Worm (Caenorhabditis elegans) whole organism, L3 larva: ENCODE measurements around the gene F13A2.5.

Experiments used
- R02D3.7 ChIP-seq: fragments of 150-350 bp; optimal IDR thresholded peaks from 2 replicates; lab custom pipeline; 2014; ENCODE audit warnings: missing biosample characterization, missing genetic modification characterization
- ZK546.5 ChIP-seq: sonication (generic microtip); optimal IDR thresholded peaks from 2 replicates; lab custom pipeline; 2017; ENCODE audit warnings: missing biosample characterization, missing genetic modification characterization
- ama-1 ChIP-seq: fragments of 150-350 bp; optimal IDR thresholded peaks from 2 replicates; lab custom pipeline; 2018
- ceh-16 ChIP-seq: sonication (generic microtip); optimal IDR thresholded peaks from 2 replicates; lab custom pipeline; 2017; ENCODE audit warnings: missing biosample characterization, missing genetic modification characterization
- ceh-28 ChIP-seq: fragments of 150-350 bp; optimal IDR thresholded peaks from 2 replicates; lab custom pipeline; 2014; ENCODE audit warnings: missing biosample characterization, missing genetic modification reagents, missing genetic modification characterization
- ceh-82 ChIP-seq: fragments of 150-350 bp; optimal IDR thresholded peaks from 2 replicates; lab custom pipeline; 2014; ENCODE audit warnings: missing biosample characterization, missing genetic modification characterization
- ceh-9 ChIP-seq: sonication (generic microtip); optimal IDR thresholded peaks from 2 replicates; lab custom pipeline; 2018; ENCODE audit warnings: missing biosample characterization, missing genetic modification characterization
- daf-12 ChIP-seq: fragments of 150-350 bp; optimal IDR thresholded peaks from 2 replicates; lab custom pipeline; 2014; ENCODE audit warnings: missing biosample characterization, missing genetic modification reagents, missing genetic modification characterization
- egl-27 ChIP-seq: sonication (generic microtip); optimal IDR thresholded peaks from 4 replicates; lab custom pipeline; 2017; ENCODE audit warnings: missing biosample characterization, missing genetic modification reagents, missing genetic modification characterization
- egl-5 ChIP-seq: fragments of 150-350 bp; optimal IDR thresholded peaks from 2 replicates; lab custom pipeline; 2017; ENCODE audit warnings: missing biosample characterization, missing genetic modification reagents, missing genetic modification characterization, inconsistent platforms
- elt-1 ChIP-seq: fragments of 150-350 bp; optimal IDR thresholded peaks from 2 replicates; lab custom pipeline; 2014; ENCODE audit warnings: missing biosample characterization, missing genetic modification characterization
- elt-2 ChIP-seq: sonication (generic microtip); optimal IDR thresholded peaks from 2 replicates; lab custom pipeline; 2016; ENCODE audit warnings: missing genetic modification reagents, mild to moderate bottlenecking, missing genetic modification characterization, missing compliant biosample characterization
- elt-3 ChIP-seq, 3 experiments: fragments of 150-350 bp in 1 of 3; sonication (generic microtip) in 2 of 3; optimal IDR thresholded peaks; 2 replicates in 2 of 3; 4 replicates in 1 of 3; lab custom pipeline; 2014 to 2017; ENCODE audit warnings: missing biosample characterization in 3 of 3, missing genetic modification characterization in 3 of 3
- eor-1 ChIP-seq, 2 experiments: fragments of 150-350 bp; optimal IDR thresholded peaks; 2 replicates each; lab custom pipeline; 2014 to 2018; ENCODE audit warnings: missing biosample characterization in 2 of 2, missing genetic modification characterization in 2 of 2
- fkh-10 ChIP-seq: sonication (generic microtip); optimal IDR thresholded peaks from 2 replicates; lab custom pipeline; 2017; ENCODE audit warnings: missing biosample characterization, missing genetic modification reagents, missing genetic modification characterization
- fkh-2 ChIP-seq: fragments of 150-350 bp; optimal IDR thresholded peaks from 2 replicates; lab custom pipeline; 2014; ENCODE audit warnings: missing biosample characterization, missing genetic modification reagents, missing genetic modification characterization
- fos-1 ChIP-seq: fragments of 150-350 bp; optimal IDR thresholded peaks from 2 replicates; lab custom pipeline; 2014; ENCODE audit warnings: missing biosample characterization, missing genetic modification characterization
- hmg-11 ChIP-seq: sonication (generic microtip); optimal IDR thresholded peaks from 2 replicates; lab custom pipeline; 2016; ENCODE audit warnings: missing genetic modification characterization, missing compliant biosample characterization
- jun-1 ChIP-seq: fragments of 150-350 bp; optimal IDR thresholded peaks from 2 replicates; lab custom pipeline; 2014; ENCODE audit warnings: missing biosample characterization, missing genetic modification reagents, missing genetic modification characterization
- lin-15B ChIP-seq: fragments of 150-350 bp; optimal IDR thresholded peaks from 2 replicates; lab custom pipeline; 2014; ENCODE audit warnings: missing biosample characterization, missing genetic modification characterization
- lin-39 ChIP-seq: fragments of 150-350 bp; optimal IDR thresholded peaks from 2 replicates; lab custom pipeline; 2018; ENCODE audit warnings: missing biosample characterization, missing genetic modification reagents, missing genetic modification characterization
- mml-1 ChIP-seq: fragments of 150-350 bp; sonication (generic microtip); optimal IDR thresholded peaks from 3 replicates; lab custom pipeline; 2014; ENCODE audit warnings: missing biosample characterization, missing genetic modification characterization
- nfya-1 ChIP-seq: sonication (generic microtip); optimal IDR thresholded peaks from 2 replicates; lab custom pipeline; 2017; ENCODE audit warnings: missing genetic modification characterization, mild to moderate bottlenecking, missing compliant biosample characterization, antibody characterized with exemption, moderate library complexity; ENCODE audit not compliant: insufficient read depth
- nhr-23 ChIP-seq: fragments of 150-350 bp; optimal IDR thresholded peaks from 2 replicates; lab custom pipeline; 2014; ENCODE audit warnings: missing biosample characterization, missing genetic modification reagents, missing genetic modification characterization
- nhr-237 ChIP-seq: fragments of 150-350 bp; optimal IDR thresholded peaks from 2 replicates; lab custom pipeline; 2014; ENCODE audit warnings: missing biosample characterization, missing genetic modification characterization
- nhr-25 ChIP-seq: sonication (generic microtip); optimal IDR thresholded peaks from 2 replicates; lab custom pipeline; 2017; ENCODE audit warnings: missing biosample characterization, missing genetic modification characterization
- nhr-67 ChIP-seq: fragments of 150-350 bp; optimal IDR thresholded peaks from 2 replicates; lab custom pipeline; 2014; ENCODE audit warnings: missing biosample characterization, missing genetic modification characterization
- nhr-76 ChIP-seq: fragments of 150-350 bp; sonication (generic microtip); optimal IDR thresholded peaks from 5 replicates; lab custom pipeline; 2014; ENCODE audit warnings: missing biosample characterization, missing genetic modification characterization
- nhr-77 ChIP-seq: fragments of 150-350 bp; optimal IDR thresholded peaks from 2 replicates; lab custom pipeline; 2014; ENCODE audit warnings: missing biosample characterization, missing genetic modification characterization
- sea-2 ChIP-seq: fragments of 150-350 bp; sonication (generic microtip); optimal IDR thresholded peaks from 4 replicates; lab custom pipeline; 2014; ENCODE audit warnings: missing biosample characterization, missing genetic modification reagents, missing genetic modification characterization
- skn-1 ChIP-seq: fragments of 150-350 bp; optimal IDR thresholded peaks from 2 replicates; lab custom pipeline; 2014; ENCODE audit warnings: missing biosample characterization, missing genetic modification characterization
- snpc-4 ChIP-seq: fragments of 150-350 bp; optimal IDR thresholded peaks from 2 replicates; lab custom pipeline; 2014; ENCODE audit warnings: missing biosample characterization, missing genetic modification characterization
- tbx-2 ChIP-seq: sonication (generic microtip); optimal IDR thresholded peaks from 2 replicates; lab custom pipeline; 2016; ENCODE audit warnings: mild to moderate bottlenecking, missing genetic modification characterization, missing compliant biosample characterization
- unc-39 ChIP-seq: sonication (generic microtip); optimal IDR thresholded peaks from 4 replicates; lab custom pipeline; 2017; ENCODE audit warnings: missing biosample characterization, missing genetic modification characterization
- unc-62 ChIP-seq: fragments of 150-350 bp; sonication (generic microtip); optimal IDR thresholded peaks from 4 replicates; lab custom pipeline; 2014; ENCODE audit warnings: missing biosample characterization, missing genetic modification reagents, missing genetic modification characterization
- ztf-11 ChIP-seq: fragments of 150-350 bp; optimal IDR thresholded peaks from 2 replicates; lab custom pipeline; 2014; ENCODE audit warnings: missing biosample characterization, missing genetic modification characterization

F13A2.5 gene

DNA sequence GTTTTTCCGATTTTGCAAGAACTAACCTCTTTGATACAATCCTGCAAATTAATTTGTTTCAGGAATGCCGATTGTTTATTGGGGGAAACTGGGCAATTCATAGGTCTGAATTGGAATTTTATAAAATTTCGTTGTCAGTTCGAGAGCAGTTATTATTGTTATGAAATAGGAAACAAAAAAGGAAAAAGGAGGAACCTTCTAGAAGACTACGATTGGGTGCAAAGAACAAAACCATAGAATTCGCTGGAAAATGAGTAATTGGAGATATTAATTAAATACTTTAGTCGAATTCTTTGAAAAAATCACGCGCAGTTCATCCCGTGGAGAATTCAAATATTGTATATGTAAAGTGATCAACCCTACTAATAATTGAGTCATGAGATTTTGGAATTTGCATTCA lies 14.4 kb downstream of the F13A2.5 start, which contains the start of gene F13A2.9:
Gene F13A2.9, minus strand, starts transcription at position 101 of the 400 bp plus-strand sequence.
- TF ChIP-seq sea-2 (GFP tag; lab: Kevin White, UChicago) (no peak), ZK546.5 (tag; lab: Kevin White, UChicago) (no peak), nhr-25 (no peak), R02D3.7 (tag; lab: Kevin White, UChicago) (no peak), snpc-4 (tag; lab: Kevin White, UChicago) (no peak), elt-2 (tag; lab: Kevin White, UChicago) (no peak), ceh-82 (no peak), elt-1 (tag; lab: Kevin White, UChicago) (no peak), jun-1 (no peak), nhr-67 (tag; lab: Kevin White, UChicago) (no peak), hmg-11 (tag; lab: Kevin White, UChicago) (no peak), nhr-237 (tag; lab: Kevin White, UChicago) (no peak), ceh-28 (tag; lab: Kevin White, UChicago) (no peak), unc-62 (GFP tag; lab: Kevin White, UChicago) (no peak), lin-15B (tag; lab: Kevin White, UChicago) (no peak)

DNA sequence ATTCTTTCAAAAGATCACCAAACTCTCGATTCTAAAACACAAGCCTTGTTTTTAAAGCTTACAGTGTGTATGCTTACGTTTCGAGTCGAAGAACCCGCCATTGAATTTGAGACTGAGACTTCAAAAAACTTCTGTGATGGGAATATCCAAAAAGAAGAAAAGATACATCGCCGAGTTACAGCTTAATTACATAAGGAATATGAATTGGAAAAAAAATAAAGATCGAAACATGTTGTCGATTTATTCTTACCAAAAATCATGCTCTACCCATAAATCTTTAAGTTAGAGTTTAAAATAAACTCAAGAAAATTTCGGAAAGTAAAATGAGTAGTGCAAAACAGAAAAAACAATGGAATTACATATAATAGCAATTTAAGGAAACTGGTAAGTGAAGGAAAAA lies 15.6 kb downstream of the F13A2.5 start, which contains the start of gene F13A2.10:
Gene F13A2.10, minus strand, starts transcription at position 101 of the 400 bp plus-strand sequence.
- no peak for TF ChIP-seq nfya-1 (tag; lab: Kevin White, UChicago)
- no peak for TF ChIP-seq egl-27 (tag; lab: Kevin White, UChicago)
- no peak for TF ChIP-seq jun-1
- TF ChIP-seq hmg-11 (tag; lab: Kevin White, UChicago): no peak
- TF ChIP-seq mml-1 (tag; lab: Kevin White, UChicago): no peak
- no peak for TF ChIP-seq sea-2 (GFP tag; lab: Kevin White, UChicago)
- no peak for TF ChIP-seq fos-1 (tag; lab: Kevin White, UChicago)
- TF ChIP-seq fkh-10 (GFP tag; lab: Kevin White, UChicago): no peak
- TF ChIP-seq elt-3 (tag; optimal IDR thresholded peaks at IDR 0.05; lab: Kevin White, UChicago): no peak
- no peak for TF ChIP-seq ceh-9 (tag; lab: Kevin White, UChicago)
- TF ChIP-seq egl-5 (tag; lab: Kevin White, UChicago): no peak
- no peak for TF ChIP-seq unc-39 (tag; lab: Kevin White, UChicago)
- TF ChIP-seq unc-62 (GFP tag; lab: Kevin White, UChicago): no peak
- TF ChIP-seq skn-1: no peak
- no peak for TF ChIP-seq fkh-2 (tag; lab: Kevin White, UChicago)
- no peak for TF ChIP-seq ceh-16 (tag; lab: Kevin White, UChicago)
- TF ChIP-seq, all 47 proteins: peak for 0

DNA sequence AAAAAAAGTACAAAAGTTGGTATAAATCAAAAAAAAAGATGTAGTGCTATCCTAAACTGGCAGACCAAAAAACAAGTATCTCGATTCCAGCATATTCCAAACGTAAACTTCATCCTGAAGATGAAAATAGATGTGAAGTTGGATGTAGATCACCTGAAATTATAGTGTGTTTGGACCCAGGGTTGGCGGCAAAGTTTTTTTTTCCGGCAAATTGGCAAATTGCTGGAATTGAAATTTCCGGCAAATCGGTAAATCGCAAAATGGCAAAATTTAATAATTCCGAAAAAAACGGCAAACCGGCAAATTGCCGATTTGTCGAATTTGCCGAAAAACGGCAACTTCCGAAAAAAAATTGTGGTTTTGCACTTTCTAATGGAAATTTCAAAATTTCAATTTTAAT lies 17.3 kb downstream of the F13A2.5 start, which contains the start of gene F13A2.2:
Gene F13A2.2, minus strand, starts transcription at position 101 of the 400 bp plus-strand sequence.
- TF ChIP-seq ceh-16 (tag; lab: Kevin White, UChicago): no peak
- TF ChIP-seq unc-62 (GFP tag; lab: Kevin White, UChicago): no peak
- TF ChIP-seq nhr-76 (tag; lab: Kevin White, UChicago): no peak
- TF ChIP-seq nhr-237 (tag; lab: Kevin White, UChicago): no peak
- no peak for TF ChIP-seq nhr-77 (tag; lab: Kevin White, UChicago)
- no peak for TF ChIP-seq eor-1 (tag; optimal IDR thresholded peaks at IDR 0.05; lab: Kevin White, UChicago)
- TF ChIP-seq nhr-25: no peak
- TF ChIP-seq nfya-1 (tag; lab: Kevin White, UChicago): no peak
- TF ChIP-seq lin-39 (tag; lab: Kevin White, UChicago): no peak
- TF ChIP-seq, all 47 proteins: peak for 0

DNA sequence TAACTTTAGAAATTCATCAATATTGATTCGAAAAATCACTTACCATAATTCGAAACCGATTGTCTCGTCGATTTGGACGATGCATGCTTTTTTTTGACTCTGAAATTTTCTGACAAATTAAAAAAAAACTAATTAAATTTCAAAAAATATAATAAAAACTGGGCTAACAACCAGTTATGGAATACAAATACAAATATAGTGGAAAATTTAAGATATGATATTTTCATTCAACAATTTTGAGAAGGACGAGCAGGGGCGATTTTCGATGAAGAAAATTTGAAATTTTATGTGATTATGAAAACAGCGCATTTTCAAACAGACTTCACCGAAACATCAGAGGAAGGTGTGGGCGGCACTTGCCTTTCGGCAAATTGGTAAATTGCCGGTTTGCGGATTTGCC lies 19.5 kb downstream of the F13A2.5 start, which contains the start of gene F13A2.1:
Gene F13A2.1, minus strand, starts transcription at position 101 of the 400 bp plus-strand sequence.
- TF ChIP-seq nhr-23 (tag; lab: Kevin White, UChicago) (no peak), egl-27 (tag; lab: Kevin White, UChicago) (no peak), tbx-2 (tag; lab: Kevin White, UChicago) (no peak), ceh-82 (no peak), daf-12 (no peak), eor-1 (tag; optimal IDR thresholded peaks at IDR 0.05; lab: Kevin White, UChicago) (no peak), snpc-4 (tag; lab: Kevin White, UChicago) (no peak), ceh-28 (tag; lab: Kevin White, UChicago) (no peak), ztf-11 (no peak), fkh-2 (tag; lab: Kevin White, UChicago) (no peak), ceh-9 (tag; lab: Kevin White, UChicago) (no peak), nhr-77 (tag; lab: Kevin White, UChicago) (no peak), egl-5 (tag; lab: Kevin White, UChicago) (no peak), ZK546.5 (tag; lab: Kevin White, UChicago) (no peak), nhr-25 (no peak), jun-1 (no peak), elt-2 (tag; lab: Kevin White, UChicago) (no peak), ama-1 (lab: Kevin White, UChicago) (no peak)
